Worm (Caenorhabditis elegans): ENCODE measurements around the gene dif-1.

Gene dif-1

ce11 chrIV:7580062-7580614, 27.3 kb upstream of the dif-1 start, which contains the start of the genes cec-5 and nol-10 (continued):
- TF ChIP-seq pag-3 (tag; optimal IDR thresholded peaks at IDR 0.05; ENCODE audit: borderline replicate concordance, insufficient read depth): no peak
- peak; percentile 42 for TF ChIP-seq rnt-1 (tag; optimal IDR thresholded peaks at IDR 0.05)
- no peak for TF ChIP-seq unc-62 (GFP tag; optimal IDR thresholded peaks at IDR 0.05)
- no peak for TF ChIP-seq ces-1 (GFP tag; optimal IDR thresholded peaks at IDR 0.05)
- peak; percentile 66 for TF ChIP-seq nhr-77 (tag; optimal IDR thresholded peaks at IDR 0.05)
- peak; percentile 67 to 80 (median 74) for TF ChIP-seq dpl-1 (GFP tag; optimal IDR thresholded peaks at IDR 0.05)
- TF ChIP-seq nhr-76 (tag; optimal IDR thresholded peaks at IDR 0.05): no peak
- peak; percentile 73 for TF ChIP-seq tbx-2 (tag; optimal IDR thresholded peaks at IDR 0.05)
- TF ChIP-seq tlp-1 (tag; optimal IDR thresholded peaks at IDR 0.05): no peak
- peak; percentile 72 to 86 for TF ChIP-seq lsy-2 (tag; optimal IDR thresholded peaks at IDR 0.05)
- TF ChIP-seq fkh-10 (GFP tag; optimal IDR thresholded peaks at IDR 0.05): peak; percentile 3
- peak in 1 of 6 experiments; percentile 21 for TF ChIP-seq elt-3 (tag; optimal IDR thresholded peaks at IDR 0.05)
- peak; percentile 76 for TF ChIP-seq mep-1 (tag; optimal IDR thresholded peaks at IDR 0.05)
- TF ChIP-seq ceh-90 (tag; optimal IDR thresholded peaks at IDR 0.05): no peak
- TF ChIP-seq F16B12.6 (tag; optimal IDR thresholded peaks at IDR 0.05): peak; percentile 47
- no peak for TF ChIP-seq sptf-1 (tag; optimal IDR thresholded peaks at IDR 0.05)
- no peak for TF ChIP-seq hpl-2 (GFP tag; optimal IDR thresholded peaks at IDR 0.05)
- TF ChIP-seq lin-39 (tag; optimal IDR thresholded peaks at IDR 0.05): no peak
- peak; percentile 89 for TF ChIP-seq snu-23 (GFP tag; optimal IDR thresholded peaks at IDR 0.05)
- peak in 1 of 2 experiments; percentile 33 for TF ChIP-seq egl-27 (tag; optimal IDR thresholded peaks at IDR 0.05)
- no peak for TF ChIP-seq mab-9 (GFP tag; IDR thresholded peaks at IDR 0.05)
- no peak for TF ChIP-seq ceh-8 (GFP tag; optimal IDR thresholded peaks at IDR 0.05)
- peak; percentile 47; the same call in 1 of the 2 replicates for TF ChIP-seq isw-1 (GFP tag; IDR thresholded peaks at IDR 0.05)
- peak; percentile 12 for TF ChIP-seq irx-1 (tag; optimal IDR thresholded peaks at IDR 0.05)
- TF ChIP-seq nhr-28 (tag; optimal IDR thresholded peaks at IDR 0.05): no peak
- TF ChIP-seq nhr-71 (tag; optimal IDR thresholded peaks at IDR 0.05): peak; percentile 85
- TF ChIP-seq nhr-11 (tag; optimal IDR thresholded peaks at IDR 0.05): no peak
- no peak for TF ChIP-seq fkh-4 (tag; optimal IDR thresholded peaks at IDR 0.05; ENCODE audit: borderline replicate concordance)
- peak; percentile 44 for TF ChIP-seq nhr-19 (GFP tag; conservative IDR thresholded peaks at IDR 0.05)
- TF ChIP-seq C04F5.9 (tag; optimal IDR thresholded peaks at IDR 0.05): no peak
- no peak for TF ChIP-seq pqm-1 (tag; optimal IDR thresholded peaks at IDR 0.05)
- TF ChIP-seq mdl-1 (tag; optimal IDR thresholded peaks at IDR 0.05): peak in 1 of 2 experiments; percentile 68
- peak; percentile 53 for TF ChIP-seq fos-1 (tag; optimal IDR thresholded peaks at IDR 0.05)
- TF ChIP-seq egl-13 (tag; optimal IDR thresholded peaks at IDR 0.05): peak; percentile 58
- peak; percentile 32 for TF ChIP-seq nhr-237 (tag; optimal IDR thresholded peaks at IDR 0.05)
- no peak for TF ChIP-seq unc-98 (GFP tag; IDR thresholded peaks at IDR 0.05)
- TF ChIP-seq dsc-1 (tag; optimal IDR thresholded peaks at IDR 0.05): peak; percentile 43
- no peak for TF ChIP-seq ceh-88 (GFP tag; IDR thresholded peaks at IDR 0.05)
- no peak for TF ChIP-seq aly-2 (tag; optimal IDR thresholded peaks at IDR 0.05)
- no peak for TF ChIP-seq ets-5 (GFP tag; IDR thresholded peaks at IDR 0.05)
- peak; percentile 22 for TF ChIP-seq ztf-4 (tag; optimal IDR thresholded peaks at IDR 0.05)
- TF ChIP-seq nhr-47 (tag; optimal IDR thresholded peaks at IDR 0.05): peak; percentile 74
- TF ChIP-seq lin-14 (GFP tag; optimal IDR thresholded peaks at IDR 0.05): peak; percentile 91
- no peak for TF ChIP-seq ceh-63 (GFP tag; optimal IDR thresholded peaks at IDR 0.05)
- TF ChIP-seq nhr-84 (tag; optimal IDR thresholded peaks at IDR 0.05): no peak
- TF ChIP-seq fkh-8 (tag; optimal IDR thresholded peaks at IDR 0.05): peak; percentile 71
- TF ChIP-seq Y116A8C.19 (tag; optimal IDR thresholded peaks at IDR 0.05; ENCODE audit: borderline replicate concordance): no peak
- TF ChIP-seq C34B4.2 (tag; optimal IDR thresholded peaks at IDR 0.05): no peak
- TF ChIP-seq unc-86 (tag; optimal IDR thresholded peaks at IDR 0.05): peak; percentile 57
- no peak for TF ChIP-seq pax-3 (tag; optimal IDR thresholded peaks at IDR 0.05)
- TF ChIP-seq lir-3 (tag; optimal IDR thresholded peaks at IDR 0.05; ENCODE audit: poor library complexity): peak; percentile 23
- TF ChIP-seq skn-1 (tag; optimal IDR thresholded peaks at IDR 0.05): peak; percentile 40
